Worm (Caenorhabditis elegans) whole organism, L4/young adult: ENCODE data around the gene srj-40.

Source experiments
- W03F9.2 ChIP-seq: fragments of 150-350 bp; optimal IDR thresholded peaks from 2 replicates; lab custom pipeline; 2014; ENCODE audit warnings: missing biosample characterization, missing genetic modification characterization
- dao-5 ChIP-seq: sonication (generic microtip); optimal IDR thresholded peaks from 2 replicates; lab custom pipeline; 2016; ENCODE audit warnings: missing genotype, missing genetic modification characterization, moderate library complexity, missing compliant biosample characterization
- him-1 ChIP-seq: sonication (generic microtip); optimal IDR thresholded peaks from 2 replicates; lab custom pipeline; 2016; ENCODE audit warnings: missing genotype, missing genetic modification reagents, missing genetic modification characterization, missing compliant biosample characterization

- no peak for TF ChIP-seq W03F9.2 (tag; lab: Kevin White, UChicago)
- no peak for TF ChIP-seq him-1 (tag; lab: Kevin White, UChicago)
- no peak for TF ChIP-seq dao-5 (tag; lab: Kevin White, UChicago)
These were observed 24.0 kb downstream of the srj-40 start, which contains the start of gene T05B4.12 for ce11 chrV:4125552-4126084.
